Fruit fly (Drosophila melanogaster) whole organism, prepupa: ENCODE measurements around the gene CG33687.

ENCODE experiments used
- CG10631 ChIP-seq: fragments of 200-800 bp; sonication (Bioruptor generic); optimal IDR thresholded peaks from 2 replicates; lab custom pipeline; 2016; ENCODE audit warnings: missing biosample characterization, missing genetic modification characterization
- CG16779 ChIP-seq: fragments of 200-800 bp; sonication (Bioruptor generic); optimal IDR thresholded peaks from 3 replicates; lab custom pipeline; 2017; ENCODE audit warnings: missing biosample characterization, mild to moderate bottlenecking, missing genetic modification characterization
- CG3032 ChIP-seq: fragments of 200-800 bp; optimal IDR thresholded peaks from 2 replicates; lab custom pipeline; 2019; ENCODE audit warnings: missing biosample characterization, mild to moderate bottlenecking, missing genetic modification characterization, moderate library complexity
- CG32006 ChIP-seq: fragments of 200-800 bp; sonication (Bioruptor generic); optimal IDR thresholded peaks from 3 replicates; lab custom pipeline; 2017; ENCODE audit warnings: missing biosample characterization, mild to moderate bottlenecking, missing genetic modification characterization
- CG34406 ChIP-seq: fragments of 200-800 bp; sonication (Bioruptor generic); optimal IDR thresholded peaks from 3 replicates; lab custom pipeline; 2016; ENCODE audit warnings: missing biosample characterization, missing genetic modification characterization
- CG3919 ChIP-seq: fragments of 200-800 bp; sonication (Bioruptor generic); optimal IDR thresholded peaks from 3 replicates; lab custom pipeline; 2016; ENCODE audit warnings: missing biosample characterization, missing genetic modification characterization
- CG6854 ChIP-seq: fragments of 200-800 bp; sonication (Bioruptor generic); optimal IDR thresholded peaks from 2 replicates; lab custom pipeline; 2017; ENCODE audit warnings: missing biosample characterization, mild to moderate bottlenecking, missing genetic modification characterization
- Hr38 ChIP-seq: sonication (Bioruptor generic); optimal IDR thresholded peaks from 2 replicates; lab custom pipeline; 2016; ENCODE audit warnings: missing biosample characterization, missing genetic modification characterization
- Sox102F ChIP-seq: fragments of 200-800 bp; sonication (Bioruptor generic); optimal IDR thresholded peaks from 2 replicates; lab custom pipeline; 2016; ENCODE audit warnings: missing biosample characterization, mild to moderate bottlenecking, missing genetic modification characterization
- acj6 ChIP-seq: fragments of 200-800 bp; sonication (Bioruptor generic); optimal IDR thresholded peaks from 3 replicates; lab custom pipeline; 2016; ENCODE audit warnings: missing biosample characterization, missing genetic modification characterization
- dsx ChIP-seq: fragments of 200-800 bp; optimal IDR thresholded peaks from 3 replicates; lab custom pipeline; 2019; ENCODE audit warnings: missing biosample characterization, mild to moderate bottlenecking, missing genetic modification characterization, moderate library complexity; ENCODE audit not compliant: poor library complexity, severe bottlenecking
- net ChIP-seq: fragments of 200-800 bp; sonication (Bioruptor generic); optimal IDR thresholded peaks from 3 replicates; lab custom pipeline; 2016; ENCODE audit warnings: missing biosample characterization, missing genetic modification characterization
- svp ChIP-seq: fragments of 200-800 bp; sonication (Bioruptor generic); peaks from one replicate; lab custom pipeline; 2016; ENCODE audit warnings: missing biosample characterization, missing genetic modification characterization

DNA sequence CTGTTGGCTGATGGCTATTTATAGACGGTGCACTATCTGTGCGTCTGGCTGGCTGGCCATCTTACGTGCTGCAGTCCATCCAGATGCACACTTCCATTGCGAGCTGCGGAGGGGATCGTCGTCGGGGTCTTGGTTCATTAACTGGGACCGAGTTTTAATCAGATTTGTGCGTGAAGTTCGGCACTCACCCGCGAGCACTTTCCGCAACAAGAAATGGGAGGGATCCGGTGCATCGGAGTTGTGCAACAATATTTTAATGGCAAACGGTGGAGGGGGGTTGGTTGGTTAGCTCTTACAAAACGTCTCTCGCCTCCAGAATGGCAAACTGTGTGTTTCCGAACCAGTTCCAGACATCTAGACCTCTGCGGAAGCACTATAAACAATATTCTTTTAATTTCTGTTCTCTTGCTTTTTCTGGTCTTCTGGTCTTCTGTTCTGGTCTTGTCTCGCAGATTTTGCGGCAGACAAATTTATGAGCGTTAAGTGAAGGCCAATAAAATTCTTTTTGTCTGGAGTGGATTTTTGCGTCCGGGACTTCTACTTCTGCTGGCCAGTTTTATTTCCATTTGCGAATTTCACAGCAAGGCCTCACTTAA lies 982 bp upstream of the CG33687 start:
- TF ChIP-seq CG3919 (GFP tag; lab: Kevin White, UChicago), result no peak
- TF ChIP-seq svp (GFP tag; lab: Kevin White, UChicago), result peak; percentile 73
- no peak for TF ChIP-seq CG32006 (GFP tag; lab: Kevin White, UChicago)
- no peak for TF ChIP-seq acj6 (GFP tag; lab: Kevin White, UChicago)
- TF ChIP-seq CG6854 (GFP tag; lab: Kevin White, UChicago), result peak; percentile 35
- TF ChIP-seq Sox102F (GFP tag; lab: Kevin White, UChicago), result no peak
- no peak for TF ChIP-seq CG3032 (tag; lab: Kevin White, UChicago)
- TF ChIP-seq CG34406 (GFP tag; lab: Kevin White, UChicago), result no peak
- peak; percentile 23 for TF ChIP-seq net (GFP tag; lab: Kevin White, UChicago)
- peak; percentile 83 for TF ChIP-seq dsx
- no peak for TF ChIP-seq Hr38 (GFP tag; lab: Kevin White, UChicago)
- no peak for TF ChIP-seq CG16779 (tag; lab: Kevin White, UChicago)
- TF ChIP-seq CG10631 (GFP tag; lab: Kevin White, UChicago), result no peak
